Worm (Caenorhabditis elegans) whole organism, L4 larva: ENCODE data around the gene W09D6.1.
A peak's percentile ranks its signal among the peaks of the same experiment; 100 is the strongest.
"Not testable (repeated sequence)": the region's sequence is repeated elsewhere in the genome, so short reads cannot be mapped to it uniquely, and the experiment has no call there.

Experiments
- F10B5.3 ChIP-seq: sonication (generic microtip); optimal IDR thresholded peaks from 2 replicates; lab custom pipeline; 2016; ENCODE audit warnings: mild to moderate bottlenecking, missing genetic modification characterization, missing compliant biosample characterization
- F44E2.7 ChIP-seq: fragments of 200-800 bp; sonication (Bioruptor generic); IDR thresholded peaks from 2 replicates; pipeline ENCODE4 v2.1.2; 2022; ENCODE audit warnings: missing genetic modification characterization, missing compliant biosample characterization
- F49E8.2 ChIP-seq: sonication (generic microtip); optimal IDR thresholded peaks from 2 replicates; lab custom pipeline; 2016; ENCODE audit warnings: missing compliant biosample characterization, mild to moderate bottlenecking, missing genetic modification characterization, borderline replicate concordance
- Y5F2A.4 ChIP-seq: fragments of 200-800 bp; sonication (Bioruptor generic); optimal IDR thresholded peaks from 2 replicates; lab custom pipeline; 2018; ENCODE audit warnings: mild to moderate bottlenecking, missing genetic modification characterization, missing compliant biosample characterization
- ZK337.2 ChIP-seq: fragments of 200-800 bp; sonication (Bioruptor generic); IDR thresholded peaks from 2 replicates; pipeline ENCODE4 v1.3.6; 2022; ENCODE audit warnings: missing genetic modification reagents, missing genetic modification characterization, missing compliant biosample characterization
- aha-1 ChIP-seq: fragments of 150-350 bp; peaks from one replicate; lab custom pipeline; 2014; ENCODE audit warnings: missing biosample characterization, missing genetic modification characterization
- aly-2 ChIP-seq: sonication (generic microtip); optimal IDR thresholded peaks from 2 replicates; lab custom pipeline; 2018; ENCODE audit warnings: missing biosample characterization, missing genetic modification characterization
- ceh-28 ChIP-seq: fragments of 150-350 bp; optimal IDR thresholded peaks from 2 replicates; lab custom pipeline; 2014; ENCODE audit warnings: missing biosample characterization, missing genetic modification reagents, missing genetic modification characterization
- ces-1 ChIP-seq: fragments of 150-350 bp; sonication (generic microtip); optimal IDR thresholded peaks from 4 replicates; lab custom pipeline; 2014; ENCODE audit warnings: missing biosample characterization, missing genetic modification reagents, missing genetic modification characterization
- daf-12 ChIP-seq: fragments of 150-350 bp; optimal IDR thresholded peaks from 2 replicates; lab custom pipeline; 2014; ENCODE audit warnings: missing biosample characterization, missing genetic modification reagents, missing genetic modification characterization
- daf-16 ChIP-seq, 3 experiments: sonication (generic microtip); optimal IDR thresholded peaks; 2 replicates each; lab custom pipeline; 2016 to 2017; ENCODE audit warnings: missing genetic modification characterization in 3 of 3, missing genetic modification reagents in 3 of 3, mild to moderate bottlenecking in 2 of 3, missing compliant biosample characterization in 2 of 3, missing biosample characterization in 1 of 3, moderate library complexity in 1 of 3
- dmd-9 ChIP-seq: fragments of 200-800 bp; sonication (Bioruptor generic); IDR thresholded peaks from 2 replicates; pipeline ENCODE4 v1.3.6; 2022; ENCODE audit warnings: missing genetic modification reagents, missing genetic modification characterization, missing compliant biosample characterization
- duxl-1 ChIP-seq: sonication (generic microtip); optimal IDR thresholded peaks from 2 replicates; lab custom pipeline; 2016; ENCODE audit warnings: mild to moderate bottlenecking, missing genetic modification characterization, moderate library complexity, missing compliant biosample characterization; ENCODE audit not compliant: poor library complexity
- dve-1 ChIP-seq: sonication (generic microtip); optimal IDR thresholded peaks from 2 replicates; lab custom pipeline; 2017; ENCODE audit warnings: antibody characterized with exemption, mild to moderate bottlenecking, missing genetic modification characterization, missing compliant biosample characterization; ENCODE audit not compliant: insufficient read depth
- egl-27 ChIP-seq: sonication (generic microtip); optimal IDR thresholded peaks from 3 replicates; lab custom pipeline; 2017; ENCODE audit warnings: missing biosample characterization, missing genetic modification reagents, missing genetic modification characterization
- hlh-30 ChIP-seq: sonication (generic microtip); optimal IDR thresholded peaks from 2 replicates; lab custom pipeline; 2017; ENCODE audit warnings: antibody characterized with exemption, mild to moderate bottlenecking, missing genetic modification characterization, missing compliant biosample characterization; ENCODE audit not compliant: insufficient read depth
- lim-7 ChIP-seq: fragments of 200-800 bp; sonication (Bioruptor generic); IDR thresholded peaks from 2 replicates; pipeline ENCODE4 v1.3.6; 2022; ENCODE audit warnings: missing genetic modification characterization, missing compliant biosample characterization
- lin-13 ChIP-seq: fragments of 150-350 bp; optimal IDR thresholded peaks from 2 replicates; lab custom pipeline; 2014; ENCODE audit warnings: missing biosample characterization, missing genetic modification reagents, missing genetic modification characterization
- lin-38 ChIP-seq: fragments of 200-800 bp; sonication (Bioruptor generic); IDR thresholded peaks from 2 replicates; pipeline ENCODE4 v1.3.6; 2022; ENCODE audit warnings: missing genetic modification reagents, missing genetic modification characterization, missing compliant biosample characterization
- lir-3 ChIP-seq: sonication (generic microtip); optimal IDR thresholded peaks from 2 replicates; lab custom pipeline; 2016; ENCODE audit warnings: mild to moderate bottlenecking, missing genetic modification characterization, missing compliant biosample characterization
- madf-5 ChIP-seq, 2 experiments: fragments of 200-800 bp; sonication (Bioruptor generic); IDR thresholded peaks; 2 replicates each; pipeline ENCODE4 v1.3.6; 2022; ENCODE audit warnings: missing compliant biosample characterization in 2 of 2, missing genetic modification characterization in 2 of 2
- mdl-1 ChIP-seq, 2 experiments: fragments of 150-350 bp in 1 of 2; sonication (generic microtip) in 1 of 2; optimal IDR thresholded peaks; 2 replicates each; lab custom pipeline; 2014 to 2017; ENCODE audit warnings: missing biosample characterization in 2 of 2, missing genetic modification characterization in 2 of 2
- mdt-29 ChIP-seq: fragments of 200-800 bp; sonication (Bioruptor generic); IDR thresholded peaks from 2 replicates; pipeline ENCODE4 v1.3.6; 2022; ENCODE audit warnings: missing genetic modification reagents, missing genetic modification characterization, missing compliant biosample characterization
- mep-1 ChIP-seq: fragments of 150-350 bp; sonication (generic microtip); optimal IDR thresholded peaks from 3 replicates; lab custom pipeline; 2014; ENCODE audit warnings: missing biosample characterization, missing genetic modification characterization
- mes-2 ChIP-seq: sonication (generic microtip); optimal IDR thresholded peaks from 2 replicates; lab custom pipeline; 2016; ENCODE audit warnings: missing genotype, mild to moderate bottlenecking, missing genetic modification characterization, missing compliant biosample characterization; ENCODE audit not compliant: poor library complexity, severe bottlenecking
- mxl-2 ChIP-seq: fragments of 200-800 bp; sonication (Bioruptor generic); conservative IDR thresholded peaks from 2 replicates; pipeline ENCODE4 v1.3.6; 2022; ENCODE audit warnings: missing genetic modification reagents, missing genetic modification characterization, missing compliant biosample characterization
- nhr-102 ChIP-seq: sonication (generic microtip); optimal IDR thresholded peaks from 2 replicates; lab custom pipeline; 2016; ENCODE audit warnings: mild to moderate bottlenecking, missing genetic modification characterization, moderate library complexity, missing compliant biosample characterization
- nhr-28 ChIP-seq: fragments of 150-350 bp; optimal IDR thresholded peaks from 2 replicates; lab custom pipeline; 2014; ENCODE audit warnings: missing biosample characterization, missing genetic modification characterization
- nhr-42 ChIP-seq: fragments of 200-800 bp; sonication (Bioruptor generic); IDR thresholded peaks from 2 replicates; pipeline ENCODE4 v1.3.6; 2022; ENCODE audit warnings: missing genetic modification characterization, missing compliant biosample characterization
- php-3 ChIP-seq: fragments of 200-800 bp; sonication (Bioruptor generic); IDR thresholded peaks from 2 replicates; pipeline ENCODE4 v1.3.6; 2022; ENCODE audit warnings: missing genetic modification reagents, missing genetic modification characterization, missing compliant biosample characterization
- pqm-1 ChIP-seq: sonication (generic microtip); optimal IDR thresholded peaks from 2 replicates; lab custom pipeline; 2017; ENCODE audit warnings: missing biosample characterization, missing genetic modification characterization
- rbr-2 ChIP-seq: sonication (generic microtip); optimal IDR thresholded peaks from 2 replicates; lab custom pipeline; 2016; ENCODE audit warnings: missing genotype, missing genetic modification characterization, missing compliant biosample characterization
- sdz-12 ChIP-seq: fragments of 200-800 bp; sonication (Bioruptor generic); optimal IDR thresholded peaks from 2 replicates; lab custom pipeline; 2018; ENCODE audit warnings: mild to moderate bottlenecking, missing genetic modification characterization, missing compliant biosample characterization
- set-16 ChIP-seq: fragments of 200-800 bp; sonication (Bioruptor generic); IDR thresholded peaks from 2 replicates; pipeline ENCODE4 v1.3.6; 2022; ENCODE audit warnings: missing genetic modification reagents, missing genetic modification characterization, missing compliant biosample characterization
- snpc-1.2 ChIP-seq: fragments of 200-800 bp; sonication (Bioruptor generic); IDR thresholded peaks from 2 replicates; pipeline ENCODE4 v1.3.6; 2022; ENCODE audit warnings: missing genetic modification reagents, missing genetic modification characterization, missing compliant biosample characterization
- snpc-4 ChIP-seq: fragments of 150-350 bp; optimal IDR thresholded peaks from 2 replicates; lab custom pipeline; 2014; ENCODE audit warnings: missing biosample characterization, missing genetic modification characterization
- spr-1 ChIP-seq: sonication (generic microtip); optimal IDR thresholded peaks from 2 replicates; lab custom pipeline; 2016; ENCODE audit warnings: mild to moderate bottlenecking, missing genetic modification characterization, missing compliant biosample characterization
- spr-3 ChIP-seq: fragments of 200-800 bp; sonication (Bioruptor generic); optimal IDR thresholded peaks from 2 replicates; lab custom pipeline; 2018; ENCODE audit warnings: mild to moderate bottlenecking, missing genetic modification characterization, missing compliant biosample characterization
- tag-97 ChIP-seq: fragments of 200-800 bp; sonication (Bioruptor generic); IDR thresholded peaks from 2 replicates; pipeline ENCODE4 v1.3.6; 2022; ENCODE audit warnings: missing genetic modification characterization, missing compliant biosample characterization
- unc-39 ChIP-seq: sonication (generic microtip); optimal IDR thresholded peaks from 2 replicates; lab custom pipeline; 2017; ENCODE audit warnings: missing biosample characterization, missing genetic modification characterization
- zfp-2 ChIP-seq: sonication (generic microtip); optimal IDR thresholded peaks from 2 replicates; lab custom pipeline; 2016; ENCODE audit warnings: mild to moderate bottlenecking, missing genetic modification characterization, missing compliant biosample characterization
- zfp-3 ChIP-seq: fragments of 200-800 bp; sonication (Bioruptor generic); conservative IDR thresholded peaks from 2 replicates; pipeline ENCODE4 v1.3.6; 2022; ENCODE audit warnings: missing genetic modification reagents, missing genetic modification characterization, missing compliant biosample characterization

Gene W09D6.1

DNA sequence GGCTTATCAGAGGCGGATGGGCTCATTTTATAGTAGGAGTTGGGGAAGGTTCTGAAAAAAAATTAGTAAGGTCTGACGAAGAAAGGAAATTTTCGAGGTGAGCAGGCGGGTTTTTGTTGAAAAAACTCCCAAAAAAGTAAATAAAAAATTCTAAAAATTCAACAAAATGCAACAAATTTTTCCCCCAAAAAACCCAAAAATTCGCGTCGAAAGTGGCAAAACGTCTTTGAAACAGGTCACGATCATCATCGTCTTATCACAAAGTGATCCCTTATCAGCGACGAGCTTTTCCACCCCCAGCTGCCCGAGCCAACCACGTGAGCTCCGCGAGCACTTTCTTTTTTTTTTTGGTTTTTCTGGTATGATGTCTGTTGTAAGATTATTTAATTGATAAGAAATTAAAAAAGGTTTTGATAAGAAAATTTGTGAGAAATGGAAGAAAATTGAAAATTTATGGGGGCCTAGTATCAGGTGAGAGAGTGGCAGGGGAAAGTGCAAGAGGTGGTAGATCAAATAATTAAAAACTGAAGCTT lies 42.1 kb upstream of the W09D6.1 start, which contains the start of gene Y48A6B.7 (continued):
- TF ChIP-seq F10B5.3 (tag; lab: Kevin White, UChicago), result no peak
- no peak for TF ChIP-seq madf-5 (GFP tag; IDR thresholded peaks at IDR 0.05; lab: Robert Waterston, UW)
- no peak for TF ChIP-seq duxl-1
- TF ChIP-seq sdz-12, result no peak
- no peak for TF ChIP-seq aly-2 (tag; lab: Kevin White, UChicago)
- no peak for TF ChIP-seq lim-7
- TF ChIP-seq dmd-9 (GFP tag; lab: Robert Waterston, UW), result no peak
- TF ChIP-seq lin-13, result no peak
- TF ChIP-seq Y5F2A.4 (GFP tag; lab: Kevin White, UChicago), result no peak
- no peak for TF ChIP-seq set-16
- no peak for TF ChIP-seq F49E8.2
- no peak for TF ChIP-seq daf-12 (tag; lab: Kevin White, UChicago)
- TF ChIP-seq lir-3 (tag; lab: Kevin White, UChicago), result no peak
- TF ChIP-seq zfp-3, result no peak
- TF ChIP-seq lin-38 (GFP tag; lab: Robert Waterston, UW), result peak; percentile 38; the same call in 1 of the 2 replicates
- no peak for TF ChIP-seq mes-2
- TF ChIP-seq mxl-2 (GFP tag; lab: Robert Waterston, UW), result peak; percentile 65; the same call in 1 of the 2 replicates
- TF ChIP-seq F44E2.7 (GFP tag; lab: Robert Waterston, UW), result no peak
- TF ChIP-seq php-3, result peak; percentile 81
- peak in 1 of 2 experiments; percentile 12 for TF ChIP-seq daf-16 (GFP tag; optimal IDR thresholded peaks at IDR 0.05; lab: Kevin White, UChicago)
- peak; percentile 83 for TF ChIP-seq daf-16 (tag; optimal IDR thresholded peaks at IDR 0.05; lab: Kevin White, UChicago)

DNA sequence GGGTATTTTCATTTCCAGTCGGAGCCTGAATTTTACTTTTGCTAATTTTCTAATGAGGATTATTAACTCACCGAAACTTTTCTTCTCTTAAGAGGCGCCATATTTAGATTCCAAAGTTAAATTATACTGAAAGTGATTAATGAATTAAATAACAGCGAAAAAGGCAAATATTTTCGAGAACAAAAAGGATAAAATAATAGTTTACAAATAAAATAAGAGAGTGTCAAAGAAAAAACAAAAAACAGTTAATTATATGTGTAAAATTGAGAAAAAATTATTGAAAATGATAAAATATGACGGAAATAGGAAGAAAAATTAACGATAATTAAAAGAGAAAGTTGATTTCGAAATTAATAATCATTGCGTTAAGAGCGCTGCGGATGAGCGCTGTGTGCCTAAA lies 39.3 kb upstream of the W09D6.1 start, which contains the start of gene Y48A6B.8:
TSS of gene Y48A6B.8 (minus strand) at position 101 of the 400 bp plus-strand sequence.
- not testable (repeated sequence) for TF ChIP-seq duxl-1; nhr-102 (tag; lab: Kevin White, UChicago); egl-27 (tag; lab: Kevin White, UChicago)

DNA sequence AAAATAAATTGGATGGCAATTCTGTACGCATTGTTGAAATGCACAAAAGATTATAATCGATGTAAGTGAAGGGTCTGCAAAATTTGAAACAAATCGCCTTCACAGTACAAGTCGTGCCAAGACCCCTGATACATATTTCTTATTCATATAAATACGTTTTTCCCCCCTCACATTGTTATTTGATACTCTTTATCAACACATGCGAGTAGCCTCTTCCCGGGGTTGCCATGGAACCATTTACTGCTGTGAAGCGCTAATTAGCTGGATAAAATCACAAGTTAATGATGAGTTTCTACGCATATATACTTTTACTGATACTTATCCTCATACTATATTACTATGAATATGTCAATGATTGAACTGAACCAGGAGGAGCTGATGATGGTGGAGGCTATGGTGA lies 37.3 kb upstream of the W09D6.1 start, which contains the start of gene Y48A6B.14:
TSS of gene Y48A6B.14 (plus strand) at position 301 of the 400 bp plus-strand sequence.
- peak; percentile 40 for TF ChIP-seq aha-1 (tag; lab: Kevin White, UChicago)
- no peak for TF ChIP-seq ZK337.2 (GFP tag; lab: Robert Waterston, UW)

DNA sequence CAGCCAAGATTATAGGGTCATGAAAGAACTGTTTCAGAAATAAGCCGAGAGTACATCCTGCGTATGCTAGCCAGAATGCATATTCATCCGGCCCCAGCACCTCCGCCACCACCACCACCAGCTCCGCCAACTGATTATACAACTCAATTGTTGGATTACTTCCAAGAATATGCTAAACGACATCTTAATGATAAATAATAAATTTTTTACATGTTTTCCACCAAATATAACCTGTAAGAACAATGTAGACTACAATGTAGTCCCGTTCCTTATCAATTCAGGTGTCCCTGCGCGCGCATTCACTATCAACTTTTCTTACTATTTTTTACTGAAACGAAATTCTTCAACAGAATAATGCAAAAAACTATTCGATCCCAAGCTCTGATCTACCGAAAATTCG lies 35.8 kb upstream of the W09D6.1 start, which contains the start of gene Y48A6B.9:
TSS of gene Y48A6B.9 (plus strand) at position 301 of the 400 bp plus-strand sequence.
- TF ChIP-seq ceh-28 (tag; lab: Kevin White, UChicago) (no peak), nhr-102 (tag; lab: Kevin White, UChicago) (no peak), mep-1 (tag; lab: Kevin White, UChicago) (no peak), egl-27 (tag; lab: Kevin White, UChicago) (no peak), pqm-1 (tag; lab: Kevin White, UChicago) (no peak), sdz-12 (no peak), unc-39 (tag; lab: Kevin White, UChicago) (no peak), spr-1 (tag; lab: Kevin White, UChicago) (no peak), spr-3 (GFP tag; lab: Kevin White, UChicago) (no peak), tag-97 (GFP tag; lab: Robert Waterston, UW) (no peak), zfp-2 (tag; lab: Kevin White, UChicago) (no peak)

DNA sequence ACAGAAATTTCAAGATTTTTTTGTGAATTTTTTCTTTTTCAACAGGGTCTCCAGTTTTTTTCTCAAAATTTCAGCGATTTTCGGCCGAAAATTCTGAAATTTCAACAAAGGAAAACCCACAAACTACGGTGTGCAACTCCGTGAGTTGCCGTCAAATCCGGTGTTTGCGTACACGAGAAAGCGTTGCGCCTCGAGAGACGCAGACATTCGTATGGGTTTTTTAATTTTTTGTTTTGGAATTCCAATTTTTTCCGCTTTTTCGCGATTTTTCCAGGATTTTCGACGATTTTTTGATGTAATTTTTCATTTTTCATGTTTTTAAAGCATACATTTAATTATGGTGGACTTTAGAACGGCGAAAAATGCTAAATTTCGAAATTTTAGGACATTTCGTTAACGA lies 32.5 kb upstream of the W09D6.1 start:
- no peak for TF ChIP-seq ces-1 (GFP tag; lab: Kevin White, UChicago)
- TF ChIP-seq dve-1, result peak; percentile 86
- peak; percentile 37 for TF ChIP-seq nhr-28 (tag; lab: Kevin White, UChicago)
- no peak for TF ChIP-seq snpc-4
- peak; percentile 63 for TF ChIP-seq hlh-30 (tag; lab: Kevin White, UChicago)
- TF ChIP-seq rbr-2 (tag; lab: Kevin White, UChicago), result peak; percentile 65
- peak; percentile 89 for TF ChIP-seq mes-2
- TF ChIP-seq spr-1 (tag; lab: Kevin White, UChicago), result peak; percentile 27
- TF ChIP-seq nhr-42 (GFP tag; lab: Robert Waterston, UW), result 0 out of 2 replicates have a peak, but pooled peaks have one; percentile 34
- peak; percentile 65 for TF ChIP-seq snpc-1.2 (GFP tag; lab: Robert Waterston, UW)
- TF ChIP-seq mdl-1 (tag; optimal IDR thresholded peaks at IDR 0.05; lab: Kevin White, UChicago), result no peak
- TF ChIP-seq mdt-29 (GFP tag; lab: Robert Waterston, UW), result peak; percentile 37; the same call in 1 of the 2 replicates
- 0 out of 2 replicates have a peak, but pooled peaks have one; percentile 45 for TF ChIP-seq ZK337.2 (GFP tag; lab: Robert Waterston, UW)
